Worm (Caenorhabditis elegans): ENCODE results near the gene ZK228.3.

The ZK228.3 gene

DNA sequence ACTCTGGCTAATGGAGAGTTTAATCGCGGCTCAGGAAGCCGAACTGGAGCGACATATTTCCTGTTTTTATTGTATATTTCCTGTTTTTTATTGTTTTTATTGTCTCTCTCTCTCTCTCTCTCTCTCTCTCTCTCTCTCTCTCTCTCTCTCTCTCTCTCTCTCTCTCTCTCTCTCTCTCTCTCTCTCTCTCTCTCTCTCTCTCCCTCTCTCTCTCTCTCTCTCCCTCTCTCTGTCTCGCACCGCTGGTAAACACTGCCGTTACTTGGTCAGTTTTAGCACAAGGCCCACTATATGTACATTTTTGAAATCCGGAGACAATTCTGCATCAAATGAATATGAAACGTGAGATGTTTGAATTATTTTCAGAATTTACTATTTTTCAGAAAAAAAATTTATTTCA lies 30.2 kb downstream of the ZK228.3 start:
- no peak for TF ChIP-seq hmg-4 (GFP tag; optimal IDR thresholded peaks at IDR 0.05)
- TF ChIP-seq B0310.2 (tag; optimal IDR thresholded peaks at IDR 0.05) = no peak
- TF ChIP-seq ceh-36 (tag; optimal IDR thresholded peaks at IDR 0.05) = no peak
- no peak for TF ChIP-seq ets-7 (tag; optimal IDR thresholded peaks at IDR 0.05)
- no peak for TF ChIP-seq ceh-13 (GFP tag; optimal IDR thresholded peaks at IDR 0.05)
- TF ChIP-seq pes-1 (GFP tag; IDR thresholded peaks at IDR 0.05) = no peak
- no peak for TF ChIP-seq tbx-37 (GFP tag; conservative IDR thresholded peaks at IDR 0.05)
- TF ChIP-seq ama-1 (optimal IDR thresholded peaks at IDR 0.05) = no peak
- TF ChIP-seq F13C5.2 (tag; optimal IDR thresholded peaks at IDR 0.05) = no peak

DNA sequence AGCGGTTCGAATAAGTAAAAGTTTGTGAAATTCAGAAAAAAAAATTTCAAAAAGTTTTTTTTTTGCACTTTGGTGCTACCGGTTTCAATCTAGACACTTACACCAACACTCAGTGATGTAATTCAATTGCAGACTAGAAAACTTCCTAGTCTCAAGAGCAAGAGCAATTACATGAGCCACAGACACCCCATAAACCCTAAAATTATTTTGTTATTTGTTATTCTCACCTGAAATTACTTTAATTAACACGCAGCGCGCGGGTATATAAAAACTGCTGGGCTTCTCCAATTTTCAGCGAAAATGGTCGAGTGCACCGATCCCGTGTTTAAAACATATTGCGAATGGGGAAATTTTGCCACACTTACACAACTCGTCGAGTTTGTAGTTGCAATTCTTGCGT lies 34.8 kb downstream of the ZK228.3 start, which contains the start of gene srw-83:
Gene srw-83, plus strand, starts transcription at position 301 of the 400 bp plus-strand sequence.
- TF ChIP-seq B0310.2 (tag; optimal IDR thresholded peaks at IDR 0.05) = no peak
- no peak for TF ChIP-seq hmbx-1 (tag; optimal IDR thresholded peaks at IDR 0.05)
- TF ChIP-seq pes-1 (GFP tag; IDR thresholded peaks at IDR 0.05) = no peak
- TF ChIP-seq scrt-1 (GFP tag; IDR thresholded peaks at IDR 0.05) = no peak

DNA sequence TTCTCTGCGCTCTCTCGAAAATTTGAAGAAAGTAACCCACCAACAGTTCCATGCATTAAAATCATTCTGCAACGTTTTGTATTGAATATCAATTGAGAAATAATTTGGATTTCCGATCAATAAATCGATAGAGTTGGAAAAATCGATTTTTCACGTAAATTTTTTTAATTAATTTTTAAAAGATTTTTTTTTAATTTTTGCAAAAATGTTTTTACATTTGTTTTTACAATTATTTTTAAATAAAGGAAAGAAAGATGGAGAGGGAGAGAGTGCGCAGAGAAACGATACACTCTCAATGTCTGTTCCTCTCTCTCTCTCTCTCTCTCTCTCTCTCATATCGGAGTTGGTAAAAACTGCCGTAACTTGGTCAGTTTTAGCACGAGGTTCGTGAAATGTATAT lies 35.5 kb downstream of the ZK228.3 start, which contains the start of gene ZK262.19:
Gene ZK262.19, minus strand, starts transcription at position 101 of the 400 bp plus-strand sequence.
- TF ChIP-seq scrt-1 (GFP tag; IDR thresholded peaks at IDR 0.05) (no peak), aly-1 (tag; optimal IDR thresholded peaks at IDR 0.05) (no peak), hnd-1 (tag; optimal IDR thresholded peaks at IDR 0.05) (no peak), flt-1 (GFP tag; IDR thresholded peaks at IDR 0.05) (no peak), ceh-36 (tag; optimal IDR thresholded peaks at IDR 0.05) (no peak), sea-1 (GFP tag; conservative IDR thresholded peaks at IDR 0.05) (no peak), pes-1 (GFP tag; IDR thresholded peaks at IDR 0.05) (no peak), hmbx-1 (tag; optimal IDR thresholded peaks at IDR 0.05) (no peak), tbx-37 (GFP tag; conservative IDR thresholded peaks at IDR 0.05) (no peak), tra-4 (tag; optimal IDR thresholded peaks at IDR 0.05) (no peak), hmg-4 (GFP tag; optimal IDR thresholded peaks at IDR 0.05) (no peak), ets-7 (tag; optimal IDR thresholded peaks at IDR 0.05) (no peak), ceh-13 (GFP tag; optimal IDR thresholded peaks at IDR 0.05) (no peak), ama-1 (optimal IDR thresholded peaks at IDR 0.05) (no peak), F13C5.2 (tag; optimal IDR thresholded peaks at IDR 0.05) (no peak), tbx-11 (GFP tag; IDR thresholded peaks at IDR 0.05) (no peak), B0310.2 (tag; optimal IDR thresholded peaks at IDR 0.05) (no peak)

DNA sequence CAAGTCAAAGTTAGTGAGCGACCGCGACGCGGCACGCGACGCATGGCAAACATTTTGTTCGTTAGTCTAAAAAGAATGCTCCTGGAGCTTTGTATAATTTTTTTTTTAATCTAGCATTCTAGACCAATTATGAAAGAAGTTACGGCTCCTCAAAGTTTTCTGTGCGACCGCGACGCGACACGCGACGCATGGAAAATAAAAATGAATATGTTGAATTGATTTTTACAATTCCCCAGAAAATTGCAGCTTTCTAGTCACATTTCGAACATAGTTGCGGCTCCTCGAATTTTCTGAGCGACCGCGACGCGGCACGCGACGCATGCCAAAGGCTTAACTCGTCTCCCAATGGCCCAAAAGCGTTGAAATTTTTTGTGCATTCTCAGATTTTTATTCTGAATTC lies 36.6 kb downstream of the ZK228.3 start, which contains the start of gene ZK262.4:
Gene ZK262.4, minus strand, starts transcription at position 101 of the 400 bp plus-strand sequence.
- TF ChIP-seq F13C5.2 (tag; optimal IDR thresholded peaks at IDR 0.05) (no peak), B0310.2 (tag; optimal IDR thresholded peaks at IDR 0.05) (no peak), hnd-1 (tag; optimal IDR thresholded peaks at IDR 0.05) (no peak), ama-1 (optimal IDR thresholded peaks at IDR 0.05) (no peak), aly-1 (tag; optimal IDR thresholded peaks at IDR 0.05) (no peak), ets-7 (tag; optimal IDR thresholded peaks at IDR 0.05) (no peak), ceh-13 (GFP tag; optimal IDR thresholded peaks at IDR 0.05) (no peak), pes-1 (GFP tag; IDR thresholded peaks at IDR 0.05) (no peak), flt-1 (GFP tag; IDR thresholded peaks at IDR 0.05) (no peak), tbx-11 (GFP tag; IDR thresholded peaks at IDR 0.05) (no peak), hmg-4 (GFP tag; optimal IDR thresholded peaks at IDR 0.05) (no peak), tbx-37 (GFP tag; conservative IDR thresholded peaks at IDR 0.05) (no peak)

DNA sequence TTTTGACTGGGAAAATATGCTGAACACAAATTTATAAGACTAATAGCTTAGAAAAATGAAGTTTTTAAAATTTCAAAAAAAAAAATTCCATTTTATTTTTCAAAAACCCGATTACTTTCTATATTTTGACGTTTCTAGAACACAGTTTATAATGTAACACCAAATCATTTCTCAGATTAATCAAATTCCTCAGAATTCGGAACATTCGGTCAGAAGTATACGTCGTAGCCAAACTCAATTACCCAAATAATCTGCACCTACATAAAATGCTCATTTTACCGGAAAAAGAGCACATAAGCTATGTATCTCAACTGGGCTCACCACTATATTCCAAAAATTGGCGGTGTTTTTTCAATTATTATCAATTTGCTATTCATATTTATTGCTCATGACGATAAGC lies 40.3 kb downstream of the ZK228.3 start, which contains the start of gene srj-26:
Gene srj-26, plus strand, starts transcription at position 301 of the 400 bp plus-strand sequence.
- TF ChIP-seq hnd-1 (tag; optimal IDR thresholded peaks at IDR 0.05) (no peak), flt-1 (GFP tag; IDR thresholded peaks at IDR 0.05) (no peak), aly-1 (tag; optimal IDR thresholded peaks at IDR 0.05) (no peak), sea-1 (GFP tag; conservative IDR thresholded peaks at IDR 0.05) (no peak), F13C5.2 (tag; optimal IDR thresholded peaks at IDR 0.05) (no peak), tra-4 (tag; optimal IDR thresholded peaks at IDR 0.05) (no peak), pes-1 (GFP tag; IDR thresholded peaks at IDR 0.05) (no peak), tbx-37 (GFP tag; conservative IDR thresholded peaks at IDR 0.05) (no peak), ceh-36 (tag; optimal IDR thresholded peaks at IDR 0.05) (no peak)

DNA sequence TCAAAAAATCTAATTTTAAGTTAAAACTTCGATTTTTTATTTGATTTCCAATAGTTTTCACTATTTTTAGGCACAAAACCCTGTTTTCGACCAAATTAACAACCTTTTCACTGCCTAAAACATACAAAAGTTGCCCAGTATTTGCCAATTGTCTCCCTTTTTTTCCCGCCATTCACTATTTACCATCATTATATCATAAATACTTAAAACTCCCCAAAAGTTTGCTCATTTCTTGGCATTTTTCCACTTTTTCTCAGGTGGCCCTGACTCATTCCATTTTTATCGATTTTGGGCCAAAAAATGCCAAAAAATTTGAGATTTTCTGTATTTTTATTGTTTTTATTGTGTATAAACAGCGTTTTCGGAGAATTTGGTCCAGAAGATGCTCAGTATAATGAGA lies 47.0 kb downstream of the ZK228.3 start, which contains the start of gene txt-8:
Gene txt-8, plus strand, starts transcription at position 301 of the 400 bp plus-strand sequence.
- TF ChIP-seq hnd-1 (tag; optimal IDR thresholded peaks at IDR 0.05) (no peak), tra-4 (tag; optimal IDR thresholded peaks at IDR 0.05) (no peak), pes-1 (GFP tag; IDR thresholded peaks at IDR 0.05) (no peak), sea-1 (GFP tag; conservative IDR thresholded peaks at IDR 0.05) (no peak), hmg-4 (GFP tag; optimal IDR thresholded peaks at IDR 0.05) (no peak), F13C5.2 (tag; optimal IDR thresholded peaks at IDR 0.05) (no peak), hmbx-1 (tag; optimal IDR thresholded peaks at IDR 0.05) (no peak), ama-1 (optimal IDR thresholded peaks at IDR 0.05) (no peak), ceh-13 (GFP tag; optimal IDR thresholded peaks at IDR 0.05) (no peak), scrt-1 (GFP tag; IDR thresholded peaks at IDR 0.05) (no peak), B0310.2 (tag; optimal IDR thresholded peaks at IDR 0.05) (no peak), ceh-36 (tag; optimal IDR thresholded peaks at IDR 0.05) (no peak), tbx-37 (GFP tag; conservative IDR thresholded peaks at IDR 0.05) (no peak), aly-1 (tag; optimal IDR thresholded peaks at IDR 0.05) (no peak), ets-7 (tag; optimal IDR thresholded peaks at IDR 0.05) (no peak), flt-1 (GFP tag; IDR thresholded peaks at IDR 0.05) (no peak), tbx-11 (GFP tag; IDR thresholded peaks at IDR 0.05) (no peak)

DNA sequence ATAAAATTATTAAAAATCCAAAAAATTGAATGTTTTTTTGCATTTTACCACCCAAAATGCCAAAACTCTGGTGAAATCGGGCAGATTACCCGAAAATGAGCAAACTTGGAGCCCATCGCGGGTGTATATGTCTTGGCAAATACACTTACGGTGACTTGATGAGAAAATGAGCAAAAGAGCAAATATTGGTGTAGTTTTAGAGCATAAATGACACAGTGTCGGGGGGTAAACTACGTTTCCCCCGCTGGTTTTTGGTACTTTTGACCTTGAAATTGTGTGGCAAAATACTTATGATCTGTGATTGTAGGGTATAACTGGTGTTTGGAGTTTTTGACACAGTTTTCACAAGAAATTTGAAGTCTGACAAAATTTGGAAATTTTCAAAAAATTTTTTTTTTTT lies 48.2 kb downstream of the ZK228.3 start, which contains the start of gene ZK262.2:
Gene ZK262.2, minus strand, starts transcription at position 101 of the 400 bp plus-strand sequence.
- TF ChIP-seq hmg-4 (GFP tag; optimal IDR thresholded peaks at IDR 0.05) = no peak
- TF ChIP-seq tbx-11 (GFP tag; IDR thresholded peaks at IDR 0.05) = no peak
- no peak for TF ChIP-seq tra-4 (tag; optimal IDR thresholded peaks at IDR 0.05)
- no peak for TF ChIP-seq flt-1 (GFP tag; IDR thresholded peaks at IDR 0.05)
- no peak for TF ChIP-seq hnd-1 (tag; optimal IDR thresholded peaks at IDR 0.05)
- no peak for TF ChIP-seq F13C5.2 (tag; optimal IDR thresholded peaks at IDR 0.05)
- TF ChIP-seq B0310.2 (tag; optimal IDR thresholded peaks at IDR 0.05) = no peak
- TF ChIP-seq scrt-1 (GFP tag; IDR thresholded peaks at IDR 0.05) = no peak
- no peak for TF ChIP-seq ceh-13 (GFP tag; optimal IDR thresholded peaks at IDR 0.05)
- no peak for TF ChIP-seq ceh-36 (tag; optimal IDR thresholded peaks at IDR 0.05)

All from whole organism, early embryonic.